Worm (Caenorhabditis elegans): ENCODE data around the gene marc-5.

- no peak for TF ChIP-seq unc-130 (GFP tag; optimal IDR thresholded peaks at IDR 0.05)
- no peak for TF ChIP-seq D2030.7 (GFP tag; IDR thresholded peaks at IDR 0.05)
- TF ChIP-seq snpc-4 (GFP tag; optimal IDR thresholded peaks at IDR 0.05), result no peak
- no peak for TF ChIP-seq snpc-4 (tag; optimal IDR thresholded peaks at IDR 0.05)
- no peak for TF ChIP-seq F55B11.4 (tag; optimal IDR thresholded peaks at IDR 0.05; ENCODE audit: borderline replicate concordance, insufficient read depth)
- no peak for TF ChIP-seq B0019.2 (GFP tag; conservative IDR thresholded peaks at IDR 0.05)
- TF ChIP-seq ztf-6 (GFP tag; IDR thresholded peaks at IDR 0.05), result no peak
- TF ChIP-seq Y53G8AR.9 (GFP tag; conservative IDR thresholded peaks at IDR 0.05), result no peak
- no peak for TF ChIP-seq ama-1 (optimal IDR thresholded peaks at IDR 0.05)
- no peak for TF ChIP-seq ama-1 (GFP tag; optimal IDR thresholded peaks at IDR 0.05)
- peak; percentile 92 for TF ChIP-seq unc-62 (GFP tag; optimal IDR thresholded peaks at IDR 0.05)
- TF ChIP-seq snpc-1.1 (tag; optimal IDR thresholded peaks at IDR 0.05; ENCODE audit: insufficient read depth), result no peak
- TF ChIP-seq madf-10 (tag; optimal IDR thresholded peaks at IDR 0.05), result no peak
- TF ChIP-seq tbx-9 (tag; optimal IDR thresholded peaks at IDR 0.05; ENCODE audit: borderline replicate concordance), result no peak
- TF ChIP-seq gei-17 (GFP tag; optimal IDR thresholded peaks at IDR 0.05), result no peak
- no peak for TF ChIP-seq ccch-3 (GFP tag; optimal IDR thresholded peaks at IDR 0.05)
These were observed 26.2 kb downstream of the marc-5 start for ce11 chrII:12353104-12353503.

Data from whole organism, young adult.